Worm (Caenorhabditis elegans): ENCODE measurements around the gene Y42A5A.3.

The Y42A5A.3 gene

ce11 chrV:11073354-11073753 is 22.4 kb downstream of the Y42A5A.3 start:
- TF ChIP-seq ztf-7 (tag; optimal IDR thresholded peaks at IDR 0.05) (no peak), hlh-11 (tag; optimal IDR thresholded peaks at IDR 0.05) (no peak), pha-4 (GFP tag; IDR thresholded peaks at IDR 0.05) (no peak), pha-4 (tag; optimal IDR thresholded peaks at IDR 0.05) (no peak), vab-7 (GFP tag; IDR thresholded peaks at IDR 0.05) (no peak), zfp-3 (GFP tag; conservative IDR thresholded peaks at IDR 0.05) (no peak), lin-38 (GFP tag; IDR thresholded peaks at IDR 0.05) (no peak), daf-19 (GFP tag; conservative IDR thresholded peaks at IDR 0.05) (no peak), lin-29 (GFP tag; IDR thresholded peaks at IDR 0.05) (no peak), nhr-48 (tag; optimal IDR thresholded peaks at IDR 0.05) (no peak), nhr-76 (tag; optimal IDR thresholded peaks at IDR 0.05) (no peak), sdz-12 (GFP tag; optimal IDR thresholded peaks at IDR 0.05) (no peak), lir-3 (tag; optimal IDR thresholded peaks at IDR 0.05) (no peak)

ce11 chrV:11071453-11071852 is 24.3 kb downstream of the Y42A5A.3 start:
- TF ChIP-seq fos-1 (tag; optimal IDR thresholded peaks at IDR 0.05) = peak; percentile 22
- TF ChIP-seq F10B5.3 (tag; optimal IDR thresholded peaks at IDR 0.05) = no peak

DNA sequence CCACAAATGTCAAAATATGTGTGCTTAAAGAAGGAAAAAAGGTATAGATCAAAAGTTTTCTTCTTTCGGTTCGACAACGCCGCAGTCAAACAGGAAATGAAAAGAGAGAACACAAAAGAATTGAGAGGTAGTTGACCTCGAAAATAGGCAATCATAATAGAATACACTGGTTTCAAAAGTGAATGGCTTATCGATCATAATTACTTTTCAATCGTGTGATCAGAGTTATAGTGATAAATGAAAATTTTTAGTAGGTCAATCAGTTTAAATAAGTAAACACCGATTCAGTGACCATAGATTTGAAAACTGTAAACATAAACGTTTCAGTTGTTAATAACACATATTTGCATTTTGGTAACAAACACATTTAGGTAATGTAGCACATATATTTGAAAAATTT is 25.4 kb downstream of the Y42A5A.3 start:
- TF ChIP-seq nhr-28 (tag; optimal IDR thresholded peaks at IDR 0.05) (peak; percentile 89), nhr-237 (tag; optimal IDR thresholded peaks at IDR 0.05) (no peak), R02D3.7 (tag; optimal IDR thresholded peaks at IDR 0.05) (no peak), unc-62 (GFP tag; optimal IDR thresholded peaks at IDR 0.05 in 1 of 2) (peak in 1 of 2 experiments; percentile 15), unc-62 (tag; optimal IDR thresholded peaks at IDR 0.05) (no peak), aha-1 (tag) (no peak), vab-7 (GFP tag; IDR thresholded peaks at IDR 0.05) (no peak), dmd-6 (GFP tag; IDR thresholded peaks at IDR 0.05) (peak; percentile 71), nhr-77 (tag; optimal IDR thresholded peaks at IDR 0.05) (peak; percentile 85), snpc-4 (tag; optimal IDR thresholded peaks at IDR 0.05) (no peak), fos-1 (tag; optimal IDR thresholded peaks at IDR 0.05) (no peak), T26A8.4 (GFP tag; IDR thresholded peaks at IDR 0.05) (no peak), hlh-11 (tag; optimal IDR thresholded peaks at IDR 0.05) (peak; percentile 60), daf-16 (GFP tag; optimal IDR thresholded peaks at IDR 0.05) (no peak), daf-16 (tag; optimal IDR thresholded peaks at IDR 0.05) (peak; percentile 99), pqm-1 (tag; optimal IDR thresholded peaks at IDR 0.05) (peak; percentile 69), nhr-11 (tag; optimal IDR thresholded peaks at IDR 0.05) (no peak), hlh-30 (tag; optimal IDR thresholded peaks at IDR 0.05; ENCODE audit: insufficient read depth) (peak; percentile 40), ama-1 (optimal IDR thresholded peaks at IDR 0.05) (no peak), lsy-2 (tag; optimal IDR thresholded peaks at IDR 0.05) (peak in 1 of 2 experiments; percentile 27), dve-1 (tag; optimal IDR thresholded peaks at IDR 0.05; ENCODE audit: insufficient read depth) (peak; percentile 68)

DNA sequence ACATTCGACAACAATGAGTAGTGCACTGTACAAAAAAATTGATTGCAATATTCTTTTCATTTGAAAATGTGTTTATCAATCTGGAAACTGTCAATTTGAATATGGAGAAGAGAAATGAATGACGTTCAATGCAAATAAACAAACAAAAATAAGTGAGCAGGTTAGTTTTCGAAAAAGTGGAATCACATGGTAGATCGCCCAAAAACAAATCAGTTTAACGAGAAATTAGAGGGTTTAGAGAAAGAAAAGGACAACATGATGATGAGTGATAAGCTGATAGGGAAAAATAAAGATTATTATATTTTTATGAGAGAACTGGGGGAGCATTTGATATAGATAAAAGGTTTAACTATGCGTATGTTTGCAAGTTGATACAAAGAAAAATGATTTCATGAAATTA is 26.5 kb downstream of the Y42A5A.3 start, which contains the start of gene T04C12.8:
Gene T04C12.8 (minus strand): TSS at position 82 of the 400 bp plus-strand sequence.
- TF ChIP-seq Y105C5A.15 (GFP tag; IDR thresholded peaks at IDR 0.05) (no peak), daf-16 (GFP tag; optimal IDR thresholded peaks at IDR 0.05) (peak in 1 of 2 experiments; percentile 86), daf-16 (tag; optimal IDR thresholded peaks at IDR 0.05) (peak; percentile 99), ZK546.5 (tag; optimal IDR thresholded peaks at IDR 0.05) (no peak), unc-130 (GFP tag; optimal IDR thresholded peaks at IDR 0.05) (no peak), hlh-30 (tag; optimal IDR thresholded peaks at IDR 0.05; ENCODE audit: insufficient read depth) (peak; percentile 69), dmd-6 (GFP tag; IDR thresholded peaks at IDR 0.05) (peak; percentile 92), aly-2 (tag; optimal IDR thresholded peaks at IDR 0.05) (no peak), set-16 (GFP tag; IDR thresholded peaks at IDR 0.05) (no peak), ceh-44 (GFP tag; IDR thresholded peaks at IDR 0.05) (no peak), F10B5.3 (tag; optimal IDR thresholded peaks at IDR 0.05) (no peak), php-3 (GFP tag; IDR thresholded peaks at IDR 0.05) (peak; percentile 94), nhr-28 (tag; optimal IDR thresholded peaks at IDR 0.05) (peak; percentile 86), R02D3.7 (tag; optimal IDR thresholded peaks at IDR 0.05) (no peak), lir-3 (tag; optimal IDR thresholded peaks at IDR 0.05) (no peak), dmd-9 (GFP tag; IDR thresholded peaks at IDR 0.05) (no peak), attf-4 (tag; optimal IDR thresholded peaks at IDR 0.05) (no peak), egl-27 (tag; optimal IDR thresholded peaks at IDR 0.05) (no peak), nhr-77 (tag; optimal IDR thresholded peaks at IDR 0.05) (peak; percentile 92), madf-5 (GFP tag; IDR thresholded peaks at IDR 0.05) (no peak), tag-97 (GFP tag; IDR thresholded peaks at IDR 0.05) (no peak), dve-1 (tag; optimal IDR thresholded peaks at IDR 0.05; ENCODE audit: insufficient read depth) (peak; percentile 96), daf-12 (tag; optimal IDR thresholded peaks at IDR 0.05) (no peak), Y5F2A.4 (GFP tag; optimal IDR thresholded peaks at IDR 0.05) (no peak), arid-1 (GFP tag; conservative IDR thresholded peaks at IDR 0.05) (no peak)

All from whole organism, L4 larva.